Worm (Caenorhabditis elegans) whole organism, young adult: ENCODE results near the gene F54F2.6.

ENCODE experiments used
- K11D2.4 ChIP-seq: fragments of 200-800 bp; sonication (Bioruptor generic); IDR thresholded peaks from 2 replicates; pipeline ENCODE4 v1.3.6; 2022; ENCODE audit warnings: missing genetic modification reagents, missing genetic modification characterization, missing compliant biosample characterization
- mes-4 ChIP-seq: sonication (generic microtip); optimal IDR thresholded peaks from 2 replicates; lab custom pipeline; 2016; ENCODE audit warnings: missing genotype, missing genetic modification characterization, missing compliant biosample characterization

ce11 chrIII:8763111-8763510, 37.4 kb downstream of the F54F2.6 start:
- no peak for TF ChIP-seq K11D2.4
- TF ChIP-seq mes-4 (tag; lab: Kevin White, UChicago) = no peak
